Worm (Caenorhabditis elegans): Measurements from ENCODE around the gene zipt-9.

Gene zipt-9

ce11 chrV:13671911-13672639 is 43.0 kb downstream of the zipt-9 start, which contains the start of the genes mip-2 and F58G11.4:
Gene mip-2, minus strand, starts transcription at chrV:13671958.
Gene F58G11.4, plus strand, starts transcription at chrV:13672589.
- TF ChIP-seq nhr-77 (tag; optimal IDR thresholded peaks at IDR 0.05) (no peak), elt-2 (tag; optimal IDR thresholded peaks at IDR 0.05) (no peak), nhr-237 (tag; optimal IDR thresholded peaks at IDR 0.05) (no peak)

- no peak for TF ChIP-seq nhr-12 (tag; optimal IDR thresholded peaks at IDR 0.05)
- TF ChIP-seq elt-2 (tag; optimal IDR thresholded peaks at IDR 0.05), result no peak
- TF ChIP-seq hmg-11 (tag; optimal IDR thresholded peaks at IDR 0.05), result no peak
- TF ChIP-seq ceh-82 (tag; optimal IDR thresholded peaks at IDR 0.05), result no peak
- no peak for TF ChIP-seq nhr-67 (tag; optimal IDR thresholded peaks at IDR 0.05)
- TF ChIP-seq jun-1 (tag; optimal IDR thresholded peaks at IDR 0.05), result no peak
- no peak for TF ChIP-seq elt-1 (tag; optimal IDR thresholded peaks at IDR 0.05)
- TF ChIP-seq unc-39 (tag; optimal IDR thresholded peaks at IDR 0.05), result no peak
- TF ChIP-seq eor-1 (tag; optimal IDR thresholded peaks at IDR 0.05), result no peak
- TF ChIP-seq sea-2 (GFP tag; optimal IDR thresholded peaks at IDR 0.05), result no peak
- TF ChIP-seq ama-1 (optimal IDR thresholded peaks at IDR 0.05), result no peak
- TF ChIP-seq pqm-1 (tag; optimal IDR thresholded peaks at IDR 0.05), result no peak
- no peak for TF ChIP-seq R02D3.7 (tag; optimal IDR thresholded peaks at IDR 0.05)
These were observed 45.9 kb downstream of the zipt-9 start for ce11 chrV:13669170-13669569.

- TF ChIP-seq ceh-82 (tag; optimal IDR thresholded peaks at IDR 0.05) (no peak), nhr-43 (tag; optimal IDR thresholded peaks at IDR 0.05; ENCODE audit: poor library complexity, severe bottlenecking) (no peak), snpc-4 (tag; optimal IDR thresholded peaks at IDR 0.05) (no peak), elt-2 (tag; optimal IDR thresholded peaks at IDR 0.05) (no peak), ceh-16 (tag; optimal IDR thresholded peaks at IDR 0.05) (no peak), fkh-10 (GFP tag; optimal IDR thresholded peaks at IDR 0.05) (no peak), ZK546.5 (tag; optimal IDR thresholded peaks at IDR 0.05) (no peak), lsy-12 (tag; optimal IDR thresholded peaks at IDR 0.05) (no peak), ceh-9 (tag; optimal IDR thresholded peaks at IDR 0.05) (no peak)
These were observed 46.7 kb downstream of the zipt-9 start for ce11 chrV:13668337-13668736.

DNA sequence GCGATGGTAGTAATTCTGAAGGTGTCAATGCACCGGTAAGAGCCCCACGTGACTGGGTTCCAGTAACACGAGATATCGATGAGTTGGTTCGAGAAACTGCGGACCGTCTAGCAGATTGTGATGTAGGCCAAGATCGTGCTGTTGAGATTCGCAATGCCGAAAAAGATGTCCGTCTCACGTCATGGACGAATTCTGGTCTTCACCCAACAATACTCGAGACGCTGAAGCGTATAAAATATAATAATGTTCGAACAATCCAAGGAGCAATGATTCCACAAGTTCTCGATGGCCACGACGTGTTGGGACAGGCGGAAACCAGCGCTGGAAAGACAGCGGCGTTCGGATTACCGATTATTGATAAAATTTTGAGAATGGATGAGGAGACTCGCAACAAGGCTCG is 48.6 kb downstream of the zipt-9 start:
- no peak for TF ChIP-seq hmg-11 (tag; optimal IDR thresholded peaks at IDR 0.05)
- no peak for TF ChIP-seq lin-39 (tag; optimal IDR thresholded peaks at IDR 0.05)
- TF ChIP-seq fkh-10 (GFP tag; optimal IDR thresholded peaks at IDR 0.05), result no peak
- no peak for TF ChIP-seq nhr-237 (tag; optimal IDR thresholded peaks at IDR 0.05)
- TF ChIP-seq unc-62 (GFP tag; optimal IDR thresholded peaks at IDR 0.05), result no peak
- TF ChIP-seq nhr-43 (tag; optimal IDR thresholded peaks at IDR 0.05; ENCODE audit: poor library complexity, severe bottlenecking), result no peak
- no peak for TF ChIP-seq nhr-76 (tag; optimal IDR thresholded peaks at IDR 0.05)
- no peak for TF ChIP-seq nhr-11 (tag; optimal IDR thresholded peaks at IDR 0.05)
- TF ChIP-seq egl-5 (tag; optimal IDR thresholded peaks at IDR 0.05), result no peak
- no peak for TF ChIP-seq aly-2 (tag; optimal IDR thresholded peaks at IDR 0.05)
- no peak for TF ChIP-seq ceh-82 (tag; optimal IDR thresholded peaks at IDR 0.05)
- no peak for TF ChIP-seq ama-1 (optimal IDR thresholded peaks at IDR 0.05)
- no peak for TF ChIP-seq unc-39 (tag; optimal IDR thresholded peaks at IDR 0.05)
- no peak for TF ChIP-seq elt-2 (tag; optimal IDR thresholded peaks at IDR 0.05)

DNA sequence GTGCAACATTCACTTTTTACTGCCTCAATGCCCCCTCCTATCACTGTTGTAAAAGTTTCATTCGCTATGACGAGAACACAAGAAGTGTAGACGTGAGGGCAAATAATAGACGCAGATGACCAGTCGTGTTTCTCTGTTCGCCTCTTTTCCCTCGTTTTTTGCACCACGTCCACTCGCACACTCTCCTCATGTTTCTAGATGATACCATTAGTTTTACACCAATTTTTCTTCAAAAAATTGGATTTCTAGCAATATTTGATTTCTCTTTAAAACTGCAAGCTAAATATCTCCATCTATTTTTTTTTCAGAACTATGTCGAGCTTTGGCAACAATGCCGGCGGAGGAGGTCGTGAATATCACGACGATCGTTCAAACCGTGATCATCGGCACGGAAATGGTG is 50.0 kb downstream of the zipt-9 start, which contains the start of gene rde-12:
Gene rde-12, plus strand, starts transcription at position 301 of the 400 bp plus-strand sequence.
- TF ChIP-seq mdl-1 (tag; optimal IDR thresholded peaks at IDR 0.05), result no peak
- no peak for TF ChIP-seq R02D3.7 (tag; optimal IDR thresholded peaks at IDR 0.05)
- TF ChIP-seq fkh-10 (GFP tag; optimal IDR thresholded peaks at IDR 0.05), result no peak
- no peak for TF ChIP-seq lsy-12 (tag; optimal IDR thresholded peaks at IDR 0.05)
- no peak for TF ChIP-seq tbx-2 (tag; optimal IDR thresholded peaks at IDR 0.05)
- TF ChIP-seq ceh-28 (tag; optimal IDR thresholded peaks at IDR 0.05), result no peak
- TF ChIP-seq nhr-67 (tag; optimal IDR thresholded peaks at IDR 0.05), result no peak
- no peak for TF ChIP-seq lin-15B (tag; optimal IDR thresholded peaks at IDR 0.05)
- no peak for TF ChIP-seq ztf-11 (tag; optimal IDR thresholded peaks at IDR 0.05)
- no peak for TF ChIP-seq elt-2 (tag; optimal IDR thresholded peaks at IDR 0.05)
- TF ChIP-seq elt-1 (tag; optimal IDR thresholded peaks at IDR 0.05), result no peak
- no peak for TF ChIP-seq unc-39 (tag; optimal IDR thresholded peaks at IDR 0.05)
- TF ChIP-seq egl-27 (tag; optimal IDR thresholded peaks at IDR 0.05), result no peak
- no peak for TF ChIP-seq ama-1 (optimal IDR thresholded peaks at IDR 0.05)
- TF ChIP-seq lin-39 (tag; optimal IDR thresholded peaks at IDR 0.05), result no peak
- TF ChIP-seq jun-1 (tag; optimal IDR thresholded peaks at IDR 0.05), result no peak
